Fruit fly (Drosophila melanogaster) whole organism, embryonic: Measurements from ENCODE around the gene Cyp4d14.
A peak's percentile ranks its signal among the peaks of the same experiment; 100 is the strongest.

Source experiments
- Antp ChIP-seq: fragments of 200-800 bp; sonication (Bioruptor generic); optimal IDR thresholded peaks from 3 replicates; lab custom pipeline; 2016; ENCODE audit warnings: missing biosample characterization, missing genetic modification characterization
- Atf-2 ChIP-seq: fragments of 200-800 bp; sonication (Bioruptor generic); optimal IDR thresholded peaks from 2 replicates; lab custom pipeline; 2016; ENCODE audit warnings: missing biosample characterization, missing genetic modification characterization
- B-H2 ChIP-seq: fragments of 200-800 bp; sonication (Bioruptor generic); optimal IDR thresholded peaks from 2 replicates; lab custom pipeline; 2018; ENCODE audit warnings: missing biosample characterization, mild to moderate bottlenecking, missing genetic modification characterization
- Blimp-1 ChIP-seq: fragments of 200-800 bp; sonication (Bioruptor generic); optimal IDR thresholded peaks from 3 replicates; lab custom pipeline; 2018; ENCODE audit warnings: missing biosample characterization, missing genetic modification characterization, mild to moderate bottlenecking, moderate library complexity, missing genetic modification reagents
- CG10462 ChIP-seq: fragments of 200-800 bp; sonication (Bioruptor generic); optimal IDR thresholded peaks from 2 replicates; lab custom pipeline; 2016; ENCODE audit warnings: missing biosample characterization, missing genetic modification characterization
- CG10565 ChIP-seq: fragments of 200-800 bp; sonication (Bioruptor generic); optimal IDR thresholded peaks from 3 replicates; lab custom pipeline; 2016; ENCODE audit warnings: missing biosample characterization, mild to moderate bottlenecking, missing genetic modification characterization
- CG13624 ChIP-seq: fragments of 200-800 bp; sonication (Bioruptor generic); optimal IDR thresholded peaks from 2 replicates; lab custom pipeline; 2016; ENCODE audit warnings: missing biosample characterization, missing genetic modification characterization
- CG15479 ChIP-seq: fragments of 200-800 bp; sonication (Bioruptor generic); optimal IDR thresholded peaks from 3 replicates; lab custom pipeline; 2019; ENCODE audit warnings: missing biosample characterization, mild to moderate bottlenecking, missing genetic modification characterization, moderate library complexity
- CG17186 ChIP-seq: fragments of 200-800 bp; sonication (Bioruptor generic); optimal IDR thresholded peaks from 3 replicates; lab custom pipeline; 2017; ENCODE audit warnings: missing biosample characterization, missing genetic modification reagents, missing genetic modification characterization
- CG17328 ChIP-seq: fragments of 200-800 bp; sonication (Bioruptor generic); IDR thresholded peaks from 2 replicates; pipeline ENCODE4 v1.3.6; 2022; ENCODE audit warnings: missing biosample characterization, missing genetic modification characterization
- CG17829 ChIP-seq: fragments of 200-800 bp; optimal IDR thresholded peaks from 2 replicates; lab custom pipeline; 2019; ENCODE audit warnings: missing biosample characterization, mild to moderate bottlenecking, missing genetic modification characterization, moderate library complexity
- CG2129 ChIP-seq: fragments of 200-800 bp; sonication (Bioruptor generic); IDR thresholded peaks from 2 replicates; pipeline ENCODE4 v1.3.6; 2022; ENCODE audit warnings: missing biosample characterization, missing genetic modification characterization; ENCODE audit not compliant: partially characterized antibody
- CG2199 ChIP-seq: fragments of 200-800 bp; sonication (Bioruptor generic); IDR thresholded peaks from 3 replicates; pipeline ENCODE4 v1.3.6; 2022; ENCODE audit warnings: missing biosample characterization, missing genetic modification characterization
- CG2202 ChIP-seq: fragments of 200-800 bp; sonication (Bioruptor generic); optimal IDR thresholded peaks from 2 replicates; lab custom pipeline; 2018; ENCODE audit warnings: missing biosample characterization, mild to moderate bottlenecking, missing genetic modification characterization
- CG30431 ChIP-seq: fragments of 200-800 bp; sonication (Bioruptor generic); optimal IDR thresholded peaks from 2 replicates; lab custom pipeline; 2017; ENCODE audit warnings: missing biosample characterization, missing genetic modification characterization
- CG34422 ChIP-seq: fragments of 200-800 bp; sonication (Bioruptor generic); IDR thresholded peaks from 3 replicates; pipeline ENCODE4 v1.3.6; 2022; ENCODE audit warnings: missing biosample characterization, missing genetic modification characterization
- CG9876 ChIP-seq: fragments of 200-800 bp; sonication (Bioruptor generic); optimal IDR thresholded peaks from 2 replicates; lab custom pipeline; 2016; ENCODE audit warnings: missing biosample characterization, missing genetic modification characterization
- Dad ChIP-seq: fragments of 200-800 bp; sonication (Bioruptor generic); optimal IDR thresholded peaks from 3 replicates; lab custom pipeline; 2016; ENCODE audit warnings: missing biosample characterization, missing genetic modification characterization
- Fer1 ChIP-seq: fragments of 200-800 bp; sonication (Bioruptor generic); optimal IDR thresholded peaks from 2 replicates; lab custom pipeline; 2017; ENCODE audit warnings: missing biosample characterization, mild to moderate bottlenecking, missing genetic modification characterization
- GATAe ChIP-seq: fragments of 200-800 bp; sonication (Bioruptor generic); conservative IDR thresholded peaks from 2 replicates; pipeline ENCODE4 v1.3.6; 2022; ENCODE audit warnings: missing biosample characterization, missing genetic modification characterization
- HmgZ ChIP-seq: fragments of 200-800 bp; sonication (Bioruptor generic); optimal IDR thresholded peaks from 2 replicates; lab custom pipeline; 2018; ENCODE audit warnings: missing biosample characterization, mild to moderate bottlenecking, missing genetic modification characterization
- Hr39 ChIP-seq: fragments of >200 bp; optimal IDR thresholded peaks from 2 replicates; lab custom pipeline; 2017
- Jarid2 ChIP-seq: fragments of 200-800 bp; sonication (Bioruptor generic); optimal IDR thresholded peaks from 3 replicates; lab custom pipeline; 2017; ENCODE audit warnings: mild to moderate bottlenecking, missing biosample characterization, missing genetic modification reagents, missing genetic modification characterization
- NC2α ChIP-seq: fragments of 200-800 bp; sonication (Bioruptor generic); optimal IDR thresholded peaks from 2 replicates; lab custom pipeline; 2016; ENCODE audit warnings: missing biosample characterization, missing genetic modification characterization
- NK7.1 ChIP-seq: fragments of 200-800 bp; sonication (Bioruptor generic); optimal IDR thresholded peaks from 3 replicates; lab custom pipeline; 2016; ENCODE audit warnings: missing biosample characterization, missing genetic modification characterization
- Sry-β ChIP-seq: fragments of 200-800 bp; sonication (Bioruptor generic); optimal IDR thresholded peaks from 2 replicates; lab custom pipeline; 2018; ENCODE audit warnings: missing biosample characterization, mild to moderate bottlenecking, missing genetic modification characterization, moderate library complexity
- Sry-δ ChIP-seq: fragments of 200-800 bp; sonication (Bioruptor generic); optimal IDR thresholded peaks from 2 replicates; lab custom pipeline; 2016; ENCODE audit warnings: missing biosample characterization, missing genetic modification characterization
- ab ChIP-seq: fragments of 200-800 bp; sonication (Bioruptor generic); optimal IDR thresholded peaks from 2 replicates; lab custom pipeline; 2016; ENCODE audit warnings: missing biosample characterization, missing genetic modification characterization
- ara ChIP-seq: fragments of 200-800 bp; sonication (Bioruptor generic); IDR thresholded peaks from 2 replicates; pipeline ENCODE4 v1.3.6; 2022; ENCODE audit warnings: missing biosample characterization, missing genetic modification characterization
- cg ChIP-seq: fragments of 200-800 bp; sonication (Bioruptor generic); optimal IDR thresholded peaks from 3 replicates; lab custom pipeline; 2019; ENCODE audit warnings: missing biosample characterization, mild to moderate bottlenecking, missing genetic modification characterization, moderate library complexity
- croc ChIP-seq: fragments of 200-800 bp; sonication (Bioruptor generic); conservative IDR thresholded peaks from 3 replicates; pipeline ENCODE4 v1.3.6; 2022; ENCODE audit warnings: missing biosample characterization, missing genetic modification characterization
- crp ChIP-seq, 2 experiments: fragments of 200-800 bp; sonication (Bioruptor generic); optimal IDR thresholded peaks; 2 replicates in 1 of 2; 3 replicates in 1 of 2; lab custom pipeline; 2017; ENCODE audit warnings: missing biosample characterization in 2 of 2, missing genetic modification characterization in 2 of 2, mild to moderate bottlenecking in 1 of 2, moderate library complexity in 1 of 2
- dati ChIP-seq: fragments of 200-800 bp; sonication (Bioruptor generic); IDR thresholded peaks from 2 replicates; pipeline ENCODE4 v1.3.6; 2022; ENCODE audit warnings: missing biosample characterization, missing genetic modification characterization
- disco-r ChIP-seq: fragments of 200-800 bp; sonication (Bioruptor generic); optimal IDR thresholded peaks from 2 replicates; lab custom pipeline; 2016; ENCODE audit warnings: missing biosample characterization, missing genetic modification characterization
- dysf ChIP-seq: fragments of 200-800 bp; sonication (Bioruptor generic); IDR thresholded peaks from 3 replicates; pipeline ENCODE4 v1.3.6; 2022; ENCODE audit warnings: missing biosample characterization, missing genetic modification characterization
- ems ChIP-seq: fragments of 200-800 bp; sonication (Bioruptor generic); optimal IDR thresholded peaks from 3 replicates; lab custom pipeline; 2016; ENCODE audit warnings: missing biosample characterization, missing genetic modification characterization
- fru ChIP-seq: fragments of >200 bp; optimal IDR thresholded peaks from 2 replicates; lab custom pipeline; 2017
- gcm ChIP-seq: fragments of 200-800 bp; sonication (Bioruptor generic); optimal IDR thresholded peaks from 2 replicates; lab custom pipeline; 2019; ENCODE audit warnings: missing biosample characterization, mild to moderate bottlenecking, missing genetic modification characterization, moderate library complexity
- hbn ChIP-seq: fragments of 200-800 bp; sonication (Bioruptor generic); IDR thresholded peaks from 2 replicates; pipeline ENCODE4 v1.3.6; 2022; ENCODE audit warnings: missing biosample characterization, missing genetic modification characterization; ENCODE audit not compliant: partially characterized antibody
- ken ChIP-seq: fragments of 200-800 bp; sonication (Bioruptor generic); IDR thresholded peaks from 3 replicates; pipeline ENCODE4 v1.3.6; 2022; ENCODE audit warnings: missing biosample characterization, missing genetic modification characterization
- klu ChIP-seq: fragments of 200-800 bp; sonication (Bioruptor generic); IDR thresholded peaks from 2 replicates; pipeline ENCODE4 v1.3.6; 2022; ENCODE audit warnings: missing biosample characterization, missing genetic modification characterization
- mirr ChIP-seq: fragments of 200-800 bp; sonication (Bioruptor generic); optimal IDR thresholded peaks from 3 replicates; lab custom pipeline; 2018; ENCODE audit warnings: missing biosample characterization, mild to moderate bottlenecking, missing genetic modification characterization
- nau ChIP-seq: fragments of 200-800 bp; sonication (Bioruptor generic); optimal IDR thresholded peaks from 3 replicates; lab custom pipeline; 2017; ENCODE audit warnings: missing biosample characterization, mild to moderate bottlenecking, missing genetic modification characterization, missing genetic modification reagents
- onecut ChIP-seq: fragments of 200-800 bp; sonication (Bioruptor generic); IDR thresholded peaks from 2 replicates; pipeline ENCODE4 v1.3.6; 2022; ENCODE audit warnings: missing biosample characterization, missing genetic modification characterization
- pho ChIP-seq: fragments of 200-800 bp; sonication (Bioruptor generic); optimal IDR thresholded peaks from 2 replicates; lab custom pipeline; 2016; ENCODE audit warnings: missing biosample characterization, missing genetic modification characterization
- ro ChIP-seq: fragments of 200-800 bp; sonication (Bioruptor generic); IDR thresholded peaks from 2 replicates; pipeline ENCODE4 v1.3.6; 2022; ENCODE audit warnings: missing biosample characterization, missing genetic modification characterization
- sima ChIP-seq: fragments of 200-800 bp; sonication (Bioruptor generic); optimal IDR thresholded peaks from 2 replicates; lab custom pipeline; 2016; ENCODE audit warnings: missing biosample characterization, missing genetic modification characterization
- sr ChIP-seq: fragments of 200-800 bp; sonication (Bioruptor generic); IDR thresholded peaks from 3 replicates; pipeline ENCODE4 v1.3.6; 2022; ENCODE audit warnings: missing biosample characterization, missing genetic modification characterization
- toy ChIP-seq: fragments of 200-800 bp; sonication (Bioruptor generic); IDR thresholded peaks from 2 replicates; pipeline ENCODE4 v1.3.6; 2022; ENCODE audit warnings: missing biosample characterization, missing genetic modification characterization
- twi ChIP-seq: fragments of 200-800 bp; optimal IDR thresholded peaks from 2 replicates; lab custom pipeline; 2019; ENCODE audit warnings: missing biosample characterization, mild to moderate bottlenecking, missing genetic modification characterization, moderate library complexity
- vnd ChIP-seq: fragments of 200-800 bp; sonication (Bioruptor generic); IDR thresholded peaks from 3 replicates; pipeline ENCODE4 v1.3.6; 2022; ENCODE audit warnings: missing biosample characterization, missing genetic modification characterization; ENCODE audit not compliant: partially characterized antibody
- vvl ChIP-seq: fragments of 200-800 bp; sonication (Bioruptor generic); IDR thresholded peaks from 2 replicates; pipeline ENCODE4 v1.3.6; 2022; ENCODE audit warnings: missing biosample characterization, missing genetic modification characterization

Gene Cyp4d14

DNA sequence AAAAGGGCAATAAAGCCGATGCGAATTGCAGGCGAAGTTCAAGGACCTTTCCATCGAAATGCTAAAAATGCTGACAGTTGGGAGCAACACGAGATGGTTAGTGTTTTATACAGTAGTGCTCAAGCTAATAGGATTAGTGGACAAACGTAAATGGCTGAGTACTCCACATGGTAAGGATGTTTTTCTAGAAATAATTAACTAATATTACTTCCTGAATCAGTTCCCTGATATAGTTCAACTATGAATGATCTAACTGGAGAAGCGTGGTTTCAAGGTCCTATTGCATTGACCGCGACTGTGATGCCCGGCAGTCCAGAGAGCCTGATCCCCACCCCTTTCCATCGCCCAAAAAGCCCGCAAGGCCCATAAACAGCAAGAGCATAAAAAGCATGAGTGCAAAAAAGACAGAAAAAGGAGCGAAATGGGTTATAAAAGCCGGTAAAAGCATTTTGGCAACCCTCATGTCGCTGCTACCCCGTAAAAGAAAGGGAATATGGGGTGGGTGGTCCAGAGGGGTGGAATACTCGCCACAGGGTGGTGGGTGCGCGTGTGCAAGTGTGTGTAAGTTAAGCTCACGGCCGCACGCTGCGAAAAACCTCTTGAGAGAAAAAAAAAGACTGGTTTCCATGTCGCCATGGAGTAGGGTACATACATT lies 40.8 kb downstream of the Cyp4d14 start (continued):
- TF ChIP-seq ab (GFP tag; lab: Kevin White, UChicago) = no peak
- TF ChIP-seq Sry-δ (GFP tag; lab: Kevin White, UChicago) = peak; percentile 22
- peak; percentile 25 for TF ChIP-seq CG17186 (GFP tag; lab: Kevin White, UChicago)
- TF ChIP-seq disco-r = no peak
- peak; percentile 49 for TF ChIP-seq gcm
- TF ChIP-seq CG2129 = no peak
- TF ChIP-seq CG30431 (GFP tag; lab: Kevin White, UChicago) = peak; percentile 60
- TF ChIP-seq CG10462 (GFP tag; lab: Kevin White, UChicago) = peak; percentile 32
- TF ChIP-seq crp (GFP tag; optimal IDR thresholded peaks at IDR 0.05; lab: Kevin White, UChicago) = no peak
- peak; percentile 27 for TF ChIP-seq HmgZ
- TF ChIP-seq fru (lab: Kevin White, UChicago) = no peak
- peak; percentile 27 for TF ChIP-seq NC2α (GFP tag; lab: Kevin White, UChicago)
- no peak for TF ChIP-seq cg (GFP tag; lab: Kevin White, UChicago)
- TF ChIP-seq CG17328 = peak; percentile 74
- peak; percentile 7 for TF ChIP-seq twi (tag; lab: Kevin White, UChicago)
- no peak for TF ChIP-seq CG34422 (GFP tag; lab: Robert Waterston, UW)
- peak; percentile 71 for TF ChIP-seq dysf (GFP tag; lab: Robert Waterston, UW)
- no peak for TF ChIP-seq Jarid2 (GFP tag; lab: Kevin White, UChicago)
- no peak for TF ChIP-seq sr (GFP tag; lab: Robert Waterston, UW)
- no peak for TF ChIP-seq nau (GFP tag; lab: Kevin White, UChicago)
- TF ChIP-seq hbn (GFP tag; lab: Robert Waterston, UW) = no peak
- TF ChIP-seq klu (GFP tag; lab: Robert Waterston, UW) = no peak
- TF ChIP-seq NK7.1 (GFP tag; lab: Kevin White, UChicago) = no peak
- peak; percentile 67 for TF ChIP-seq Fer1 (GFP tag; lab: Kevin White, UChicago)
- peak; percentile 75 for TF ChIP-seq Blimp-1 (GFP tag; lab: Kevin White, UChicago)
- no peak for TF ChIP-seq B-H2 (GFP tag; lab: Kevin White, UChicago)
- TF ChIP-seq mirr (GFP tag; lab: Kevin White, UChicago) = no peak
- TF ChIP-seq Dad (GFP tag; lab: Kevin White, UChicago) = peak; percentile 28
- no peak for TF ChIP-seq toy
- peak; percentile 50 for TF ChIP-seq onecut (GFP tag; lab: Robert Waterston, UW)
- peak; percentile 48; the same call in 2 of the 3 replicates for TF ChIP-seq ken (GFP tag; lab: Robert Waterston, UW)
- TF ChIP-seq vvl = peak; percentile 76
- TF ChIP-seq CG2199 (GFP tag; lab: Robert Waterston, UW) = no peak
- peak; percentile 50 for TF ChIP-seq Antp
- TF ChIP-seq pho (GFP tag; lab: Kevin White, UChicago) = peak; percentile 24
- TF ChIP-seq sima (GFP tag; lab: Kevin White, UChicago) = peak; percentile 59
- no peak for TF ChIP-seq CG9876
- TF ChIP-seq Atf-2 = peak; percentile 54
- peak; percentile 46 for TF ChIP-seq CG2202 (tag; lab: Kevin White, UChicago)
- TF ChIP-seq CG15479 (GFP tag; lab: Kevin White, UChicago) = no peak
- TF ChIP-seq Sry-β (GFP tag; lab: Kevin White, UChicago) = no peak
- peak; percentile 64 for TF ChIP-seq CG17829 (tag; lab: Kevin White, UChicago)
- TF ChIP-seq CG13624 (GFP tag; lab: Kevin White, UChicago) = peak; percentile 28
- no peak for TF ChIP-seq ro (GFP tag; lab: Robert Waterston, UW)
- TF ChIP-seq CG10565 (GFP tag; lab: Kevin White, UChicago) = no peak
- peak; percentile 57 for TF ChIP-seq ara (GFP tag; lab: Robert Waterston, UW)
- TF ChIP-seq GATAe (GFP tag; lab: Robert Waterston, UW) = no peak
- TF ChIP-seq Hr39 = no peak
- peak; percentile 68 for TF ChIP-seq croc (GFP tag; lab: Robert Waterston, UW)
- TF ChIP-seq dati (GFP tag; lab: Robert Waterston, UW) = no peak
- TF ChIP-seq vnd = no peak
- peak; percentile 54 for TF ChIP-seq ems (GFP tag; lab: Kevin White, UChicago)
